Fruit fly (Drosophila melanogaster): ENCODE results near the gene robl37BC.

DNA sequence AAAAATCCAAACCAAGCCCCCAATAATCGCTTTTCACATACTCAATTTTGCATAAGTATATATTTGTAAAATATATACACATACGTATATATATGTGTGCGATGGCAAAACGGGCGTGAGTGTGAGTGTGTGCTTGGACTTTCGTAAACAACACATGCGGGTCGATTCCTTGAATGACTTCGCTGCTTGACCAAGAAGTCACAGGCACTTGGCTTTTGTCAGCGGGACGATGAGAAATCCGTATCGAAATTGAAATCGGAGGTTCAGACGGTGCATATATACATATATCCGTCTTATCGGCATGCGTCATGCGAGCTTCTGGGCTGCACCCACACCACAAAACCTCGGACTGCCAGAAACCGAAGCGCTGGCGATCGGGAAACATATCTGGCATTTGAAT is 24.3 kb downstream of the robl37BC start:
- TF ChIP-seq Asciz (GFP tag; optimal IDR thresholded peaks at IDR 0.05) (no peak), CG1603 (tag; optimal IDR thresholded peaks at IDR 0.05) (no peak), lmd (GFP tag; IDR thresholded peaks at IDR 0.05) (no peak), CG12942 (GFP tag; optimal IDR thresholded peaks at IDR 0.05) (no peak), da (GFP tag; optimal IDR thresholded peaks at IDR 0.05) (no peak), CG17186 (GFP tag; optimal IDR thresholded peaks at IDR 0.05) (no peak), CG7745 (tag; optimal IDR thresholded peaks at IDR 0.05) (no peak), CG7357 (GFP tag; IDR thresholded peaks at IDR 0.05) (no peak), ATbp (GFP tag; optimal IDR thresholded peaks at IDR 0.05) (no peak), Vsx1 (GFP tag; optimal IDR thresholded peaks at IDR 0.05) (no peak), C15 (GFP tag; IDR thresholded peaks at IDR 0.05) (no peak), nom (GFP tag; optimal IDR thresholded peaks at IDR 0.05) (no peak), CG18011 (GFP tag; optimal IDR thresholded peaks at IDR 0.05) (no peak), CG17328 (GFP tag; IDR thresholded peaks at IDR 0.05) (no peak)

Measured in whole organism, embryonic.